Fruit fly (Drosophila melanogaster) whole organism, embryonic: ENCODE results near the gene CG31922.

Source experiments
- CG10209 ChIP-seq: fragments of 200-800 bp; sonication (Bioruptor generic); optimal IDR thresholded peaks from 3 replicates; lab custom pipeline; 2017; ENCODE audit warnings: missing biosample characterization, mild to moderate bottlenecking, missing genetic modification characterization, missing genetic modification reagents
- CG10565 ChIP-seq: fragments of 200-800 bp; sonication (Bioruptor generic); optimal IDR thresholded peaks from 3 replicates; lab custom pipeline; 2016; ENCODE audit warnings: missing biosample characterization, mild to moderate bottlenecking, missing genetic modification characterization
- CG10959 ChIP-seq: fragments of 200-800 bp; sonication (Bioruptor generic); IDR thresholded peaks from 2 replicates; pipeline ENCODE4 v1.3.6; 2022; ENCODE audit warnings: missing biosample characterization, missing genetic modification characterization
- CG10979 ChIP-seq: fragments of 200-800 bp; sonication (Bioruptor generic); optimal IDR thresholded peaks from 2 replicates; lab custom pipeline; 2018; ENCODE audit warnings: missing biosample characterization, mild to moderate bottlenecking, missing genetic modification characterization, moderate library complexity
- CG11695 ChIP-seq: fragments of 200-800 bp; sonication (Bioruptor generic); IDR thresholded peaks from 3 replicates; pipeline ENCODE4 v1.3.6; 2022; ENCODE audit warnings: missing biosample characterization, missing genetic modification characterization
- CG12155 ChIP-seq: fragments of 200-800 bp; sonication (Bioruptor generic); optimal IDR thresholded peaks from 3 replicates; lab custom pipeline; 2016; ENCODE audit warnings: missing biosample characterization, missing genetic modification characterization
- CG12219 ChIP-seq: fragments of 200-800 bp; sonication (Bioruptor generic); optimal IDR thresholded peaks from 3 replicates; lab custom pipeline; 2018; ENCODE audit warnings: missing biosample characterization, mild to moderate bottlenecking, missing genetic modification characterization
- CG13624 ChIP-seq: fragments of 200-800 bp; sonication (Bioruptor generic); optimal IDR thresholded peaks from 2 replicates; lab custom pipeline; 2016; ENCODE audit warnings: missing biosample characterization, missing genetic modification characterization
- CG15011 ChIP-seq: fragments of 200-800 bp; sonication (Bioruptor generic); optimal IDR thresholded peaks from 3 replicates; lab custom pipeline; 2018; ENCODE audit warnings: missing biosample characterization, mild to moderate bottlenecking, missing genetic modification characterization
- CG15479 ChIP-seq: fragments of 200-800 bp; sonication (Bioruptor generic); optimal IDR thresholded peaks from 3 replicates; lab custom pipeline; 2019; ENCODE audit warnings: missing biosample characterization, mild to moderate bottlenecking, missing genetic modification characterization, moderate library complexity
- CG1647 ChIP-seq: fragments of 200-800 bp; sonication (Bioruptor generic); optimal IDR thresholded peaks from 3 replicates; lab custom pipeline; 2016; ENCODE audit warnings: missing biosample characterization, missing genetic modification characterization
- CG16779 ChIP-seq: fragments of 200-800 bp; sonication (Bioruptor generic); IDR thresholded peaks from 2 replicates; pipeline ENCODE4 v1.3.6; 2022; ENCODE audit warnings: missing biosample characterization, missing genetic modification characterization
- CG16863 ChIP-seq: fragments of 200-800 bp; sonication (Bioruptor generic); optimal IDR thresholded peaks from 3 replicates; lab custom pipeline; 2016; ENCODE audit warnings: missing biosample characterization, missing genetic modification characterization
- CG17385 ChIP-seq: fragments of 200-800 bp; sonication (Bioruptor generic); optimal IDR thresholded peaks from 3 replicates; lab custom pipeline; 2018; ENCODE audit warnings: missing biosample characterization, mild to moderate bottlenecking, missing genetic modification characterization
- CG17802 ChIP-seq: fragments of 200-800 bp; sonication (Bioruptor generic); optimal IDR thresholded peaks from 2 replicates; lab custom pipeline; 2018; ENCODE audit warnings: missing biosample characterization, mild to moderate bottlenecking, missing genetic modification characterization, moderate library complexity
- CG2678 ChIP-seq: fragments of 200-800 bp; sonication (Bioruptor generic); optimal IDR thresholded peaks from 3 replicates; lab custom pipeline; 2019; ENCODE audit warnings: missing biosample characterization, mild to moderate bottlenecking, missing genetic modification characterization, moderate library complexity
- CG3065 ChIP-seq: fragments of 200-800 bp; sonication (Bioruptor generic); optimal IDR thresholded peaks from 2 replicates; lab custom pipeline; 2016; ENCODE audit warnings: missing biosample characterization, missing genetic modification characterization
- CG4282 ChIP-seq: fragments of 200-800 bp; sonication (Bioruptor generic); optimal IDR thresholded peaks from 2 replicates; lab custom pipeline; 2016; ENCODE audit warnings: missing biosample characterization, missing genetic modification characterization
- CG6765 ChIP-seq: fragments of 200-800 bp; sonication (Bioruptor generic); optimal IDR thresholded peaks from 3 replicates; lab custom pipeline; 2017; ENCODE audit warnings: missing biosample characterization, mild to moderate bottlenecking, missing genetic modification characterization
- CG7556 ChIP-seq: fragments of 200-800 bp; sonication (Bioruptor generic); optimal IDR thresholded peaks from 2 replicates; lab custom pipeline; 2017; ENCODE audit warnings: missing biosample characterization, mild to moderate bottlenecking, missing genetic modification characterization
- CG8290 ChIP-seq, 3 experiments: fragments of 200-800 bp; sonication (Bioruptor generic); optimal IDR thresholded peaks; 2 replicates each; lab custom pipeline; 2016 to 2019; ENCODE audit warnings: missing biosample characterization in 3 of 3, missing genetic modification characterization in 3 of 3, mild to moderate bottlenecking in 2 of 3, moderate library complexity in 1 of 3
- E2f2 ChIP-seq: fragments of 200-800 bp; sonication (Bioruptor generic); IDR thresholded peaks from 2 replicates; pipeline ENCODE4 v1.3.6; 2022; ENCODE audit warnings: missing biosample characterization, missing genetic modification characterization
- HmgD ChIP-seq: fragments of 200-800 bp; sonication (Bioruptor generic); optimal IDR thresholded peaks from 3 replicates; lab custom pipeline; 2016; ENCODE audit warnings: missing biosample characterization, missing genetic modification characterization
- Kr ChIP-seq: fragments of 200-800 bp; sonication (Bioruptor generic); optimal IDR thresholded peaks from 2 replicates; lab custom pipeline; 2017; ENCODE audit warnings: missing biosample characterization, mild to moderate bottlenecking, missing genetic modification characterization
- Lhr ChIP-seq: fragments of 200-800 bp; sonication (Bioruptor generic); optimal IDR thresholded peaks from 3 replicates; lab custom pipeline; 2017; ENCODE audit warnings: mild to moderate bottlenecking, missing biosample characterization, missing genetic modification reagents, missing genetic modification characterization
- NC2β ChIP-seq: fragments of 200-800 bp; sonication (Bioruptor generic); optimal IDR thresholded peaks from 2 replicates; lab custom pipeline; 2016; ENCODE audit warnings: missing biosample characterization, missing genetic modification characterization
- NK7.1 ChIP-seq: fragments of 200-800 bp; sonication (Bioruptor generic); optimal IDR thresholded peaks from 3 replicates; lab custom pipeline; 2016; ENCODE audit warnings: missing biosample characterization, missing genetic modification characterization
- Rx ChIP-seq: fragments of 200-800 bp; sonication (Bioruptor generic); IDR thresholded peaks from 2 replicates; pipeline ENCODE4 v1.3.6; 2022; ENCODE audit warnings: missing biosample characterization, missing genetic modification characterization
- Sin3A ChIP-seq: fragments of >200 bp; optimal IDR thresholded peaks from 2 replicates; lab custom pipeline; 2018
- TFAM ChIP-seq: fragments of 200-800 bp; sonication (Bioruptor generic); optimal IDR thresholded peaks from 2 replicates; lab custom pipeline; 2017; ENCODE audit warnings: missing biosample characterization, missing genetic modification characterization, inconsistent platforms
- ab ChIP-seq: fragments of 200-800 bp; sonication (Bioruptor generic); optimal IDR thresholded peaks from 2 replicates; lab custom pipeline; 2016; ENCODE audit warnings: missing biosample characterization, missing genetic modification characterization
- aop ChIP-seq: fragments of 200-800 bp; sonication (Bioruptor generic); IDR thresholded peaks from 2 replicates; pipeline ENCODE4 v1.3.6; 2022; ENCODE audit warnings: missing biosample characterization, missing genetic modification characterization
- ara ChIP-seq: fragments of 200-800 bp; sonication (Bioruptor generic); IDR thresholded peaks from 2 replicates; pipeline ENCODE4 v1.3.6; 2022; ENCODE audit warnings: missing biosample characterization, missing genetic modification characterization
- bcd ChIP-seq: fragments of 200-800 bp; sonication (Bioruptor generic); optimal IDR thresholded peaks from 2 replicates; lab custom pipeline; 2017; ENCODE audit warnings: missing biosample characterization, mild to moderate bottlenecking, missing genetic modification characterization
- ci ChIP-seq: fragments of 200-800 bp; sonication (Bioruptor generic); IDR thresholded peaks from 3 replicates; pipeline ENCODE4 v1.3.6; 2022; ENCODE audit warnings: missing biosample characterization, missing genetic modification characterization
- fu2 ChIP-seq: fragments of 200-800 bp; sonication (Bioruptor generic); optimal IDR thresholded peaks from 2 replicates; lab custom pipeline; 2016; ENCODE audit warnings: missing biosample characterization, missing genetic modification characterization
- gce ChIP-seq: fragments of 200-800 bp; sonication (Bioruptor generic); IDR thresholded peaks from 3 replicates; pipeline ENCODE4 v1.3.6; 2022; ENCODE audit warnings: missing biosample characterization, missing genetic modification characterization
- gem ChIP-seq: fragments of 200-800 bp; sonication (Bioruptor generic); optimal IDR thresholded peaks from 2 replicates; lab custom pipeline; 2019; ENCODE audit warnings: missing biosample characterization, mild to moderate bottlenecking, missing genetic modification characterization, moderate library complexity
- gt ChIP-seq: fragments of 200-800 bp; sonication (Bioruptor generic); IDR thresholded peaks from 2 replicates; pipeline ENCODE4 v1.3.6; 2022; ENCODE audit warnings: missing biosample characterization, missing genetic modification characterization
- her ChIP-seq: fragments of 200-800 bp; sonication (Bioruptor generic); optimal IDR thresholded peaks from 2 replicates; lab custom pipeline; 2016; ENCODE audit warnings: missing biosample characterization, missing genetic modification characterization
- kay ChIP-seq: fragments of 200-800 bp; sonication (Bioruptor generic); optimal IDR thresholded peaks from 2 replicates; lab custom pipeline; 2016; ENCODE audit warnings: missing biosample characterization, missing genetic modification characterization
- klu ChIP-seq: fragments of 200-800 bp; sonication (Bioruptor generic); IDR thresholded peaks from 2 replicates; pipeline ENCODE4 v1.3.6; 2022; ENCODE audit warnings: missing biosample characterization, missing genetic modification characterization
- lilli ChIP-seq: fragments of 200-800 bp; sonication (Bioruptor generic); optimal IDR thresholded peaks from 3 replicates; lab custom pipeline; 2016; ENCODE audit warnings: missing biosample characterization, missing genetic modification characterization
- mirr ChIP-seq: fragments of 200-800 bp; sonication (Bioruptor generic); optimal IDR thresholded peaks from 3 replicates; lab custom pipeline; 2018; ENCODE audit warnings: missing biosample characterization, mild to moderate bottlenecking, missing genetic modification characterization
- oc ChIP-seq: fragments of 200-800 bp; sonication (Bioruptor generic); optimal IDR thresholded peaks from 2 replicates; lab custom pipeline; 2018; ENCODE audit warnings: missing biosample characterization, mild to moderate bottlenecking, missing genetic modification characterization, moderate library complexity
- seq ChIP-seq: fragments of 200-800 bp; sonication (Bioruptor generic); IDR thresholded peaks from 2 replicates; pipeline ENCODE4 v1.3.6; 2022; ENCODE audit warnings: missing biosample characterization, missing genetic modification characterization
- sqz ChIP-seq: fragments of 200-800 bp; sonication (Bioruptor generic); optimal IDR thresholded peaks from 3 replicates; lab custom pipeline; 2018; ENCODE audit warnings: missing biosample characterization, mild to moderate bottlenecking, missing genetic modification characterization
- sr ChIP-seq: fragments of 200-800 bp; sonication (Bioruptor generic); IDR thresholded peaks from 3 replicates; pipeline ENCODE4 v1.3.6; 2022; ENCODE audit warnings: missing biosample characterization, missing genetic modification characterization
- tup ChIP-seq: fragments of 200-800 bp; sonication (Bioruptor generic); optimal IDR thresholded peaks from 2 replicates; lab custom pipeline; 2016; ENCODE audit warnings: missing biosample characterization, mild to moderate bottlenecking, missing genetic modification characterization, moderate library complexity
- yki ChIP-seq: fragments of >200 bp; optimal IDR thresholded peaks from 3 replicates; lab custom pipeline; 2018

The CG31922 gene

dm6 chr2L:1185642-1186497 lies 15.9 kb downstream of the CG31922 start, which contains the start of gene CG5001 (continued):
- TF ChIP-seq CG15011 (GFP tag; lab: Kevin White, UChicago): no peak
- TF ChIP-seq yki (lab: Kevin White, UChicago): no peak
- TF ChIP-seq kay: peak; percentile 93
- no peak for TF ChIP-seq ab (GFP tag; lab: Kevin White, UChicago)
- TF ChIP-seq seq (GFP tag; lab: Robert Waterston, UW): peak; percentile 61
- peak; percentile 33 for TF ChIP-seq fu2 (GFP tag; lab: Kevin White, UChicago)
- TF ChIP-seq gem (tag; lab: Kevin White, UChicago): peak; percentile 94
- peak; percentile 42 for TF ChIP-seq CG17802 (tag; lab: Kevin White, UChicago)
- TF ChIP-seq CG13624 (GFP tag; lab: Kevin White, UChicago): peak; percentile 77
- peak; percentile 92 for TF ChIP-seq CG2678 (tag; lab: Kevin White, UChicago)
- no peak for TF ChIP-seq Kr (GFP tag; lab: Kevin White, UChicago)
- peak; percentile 63 for TF ChIP-seq mirr
- peak; percentile 9 for TF ChIP-seq NK7.1 (GFP tag; lab: Kevin White, UChicago)
- TF ChIP-seq NC2β (GFP tag; lab: Kevin White, UChicago): peak; percentile 60
- TF ChIP-seq CG10209 (GFP tag; lab: Kevin White, UChicago): peak; percentile 76
- TF ChIP-seq CG12155 (GFP tag; lab: Kevin White, UChicago): peak; percentile 83
- TF ChIP-seq TFAM (GFP tag; lab: Kevin White, UChicago): no peak
- TF ChIP-seq Lhr (GFP tag; lab: Kevin White, UChicago): peak; percentile 19
- peak; percentile 89 for TF ChIP-seq ci
- no peak for TF ChIP-seq aop
- no peak for TF ChIP-seq CG15479 (GFP tag; lab: Kevin White, UChicago)
- no peak for TF ChIP-seq CG3065 (GFP tag; lab: Kevin White, UChicago)
- TF ChIP-seq CG10979 (tag; lab: Kevin White, UChicago): peak; percentile 84
- no peak for TF ChIP-seq Sin3A (lab: Kevin White, UChicago)
- TF ChIP-seq Rx (GFP tag; lab: Robert Waterston, UW): no peak
- no peak for TF ChIP-seq CG4282
- TF ChIP-seq CG10565 (GFP tag; lab: Kevin White, UChicago): no peak
- TF ChIP-seq CG12219 (GFP tag; lab: Kevin White, UChicago): peak; percentile 65
- TF ChIP-seq CG16779 (GFP tag; lab: Robert Waterston, UW): peak; percentile 59; the same call in 1 of the 2 replicates
- peak; percentile 82 for TF ChIP-seq oc (tag; lab: Kevin White, UChicago)
- TF ChIP-seq CG11695 (GFP tag; lab: Robert Waterston, UW): peak; percentile 86
- peak; percentile 77 for TF ChIP-seq CG17385 (GFP tag; lab: Kevin White, UChicago)
- TF ChIP-seq gce (GFP tag; lab: Robert Waterston, UW): peak; percentile 89
- peak; percentile 61 for TF ChIP-seq E2f2 (GFP tag; lab: Robert Waterston, UW)
- peak; percentile 47; the same call in 1 of the 2 replicates for TF ChIP-seq gt (GFP tag; lab: Robert Waterston, UW)
- peak; percentile 34 for TF ChIP-seq CG8290 (GFP tag; optimal IDR thresholded peaks at IDR 0.05; lab: Kevin White, UChicago)
- peak in 1 of 2 experiments; percentile 91 for TF ChIP-seq CG8290 (tag; optimal IDR thresholded peaks at IDR 0.05; lab: Kevin White, UChicago)
- TF ChIP-seq bcd (GFP tag; lab: Kevin White, UChicago): peak; percentile 84
- no peak for TF ChIP-seq sqz (GFP tag; lab: Kevin White, UChicago)
- peak; percentile 76 for TF ChIP-seq ara (GFP tag; lab: Robert Waterston, UW)
- TF ChIP-seq CG10959 (GFP tag; lab: Robert Waterston, UW): 0 out of 2 replicates have a peak, but pooled peaks have one; percentile 39
- peak; percentile 33 for TF ChIP-seq her (GFP tag; lab: Kevin White, UChicago)
- TF ChIP-seq CG7556: peak; percentile 82
- peak; percentile 81 for TF ChIP-seq lilli (GFP tag; lab: Kevin White, UChicago)
- peak; percentile 82 for TF ChIP-seq klu (GFP tag; lab: Robert Waterston, UW)
- peak; percentile 64 for TF ChIP-seq CG1647 (GFP tag; lab: Kevin White, UChicago)
- TF ChIP-seq tup (GFP tag; lab: Kevin White, UChicago): no peak
- peak; percentile 80 for TF ChIP-seq CG6765
- peak; percentile 94 for TF ChIP-seq sr (GFP tag; lab: Robert Waterston, UW)
- no peak for TF ChIP-seq HmgD (GFP tag; lab: Kevin White, UChicago)
- peak; percentile 60 for TF ChIP-seq CG16863 (GFP tag; lab: Kevin White, UChicago)
